Worm (Caenorhabditis elegans): ENCODE results near the gene sir-2.2.

sir-2.2 gene

ce11 chrX:13358573-13358972 lies 30.7 kb downstream of the sir-2.2 start:
- TF ChIP-seq aly-2 (tag; optimal IDR thresholded peaks at IDR 0.05) (no peak), fkh-2 (tag; optimal IDR thresholded peaks at IDR 0.05) (no peak), mml-1 (tag; optimal IDR thresholded peaks at IDR 0.05) (peak; percentile 89), snpc-4 (tag; optimal IDR thresholded peaks at IDR 0.05) (no peak), egl-27 (tag; optimal IDR thresholded peaks at IDR 0.05) (peak; percentile 69), unc-62 (GFP tag; optimal IDR thresholded peaks at IDR 0.05) (no peak), tbx-2 (tag; optimal IDR thresholded peaks at IDR 0.05) (peak; percentile 80), nhr-12 (tag; optimal IDR thresholded peaks at IDR 0.05) (no peak), daf-12 (tag; optimal IDR thresholded peaks at IDR 0.05) (no peak), nhr-77 (tag; optimal IDR thresholded peaks at IDR 0.05) (no peak), hmg-11 (tag; optimal IDR thresholded peaks at IDR 0.05) (no peak), mdl-1 (tag; optimal IDR thresholded peaks at IDR 0.05) (peak; percentile 88), ama-1 (optimal IDR thresholded peaks at IDR 0.05) (peak; percentile 81), zag-1 (tag; optimal IDR thresholded peaks at IDR 0.05) (no peak), ceh-28 (tag; optimal IDR thresholded peaks at IDR 0.05) (no peak), sea-2 (GFP tag; optimal IDR thresholded peaks at IDR 0.05) (no peak), lsy-12 (tag; optimal IDR thresholded peaks at IDR 0.05) (peak; percentile 59), nfya-1 (tag; optimal IDR thresholded peaks at IDR 0.05; ENCODE audit: insufficient read depth) (peak; percentile 63), nhr-11 (tag; optimal IDR thresholded peaks at IDR 0.05) (peak; percentile 90), ceh-9 (tag; optimal IDR thresholded peaks at IDR 0.05) (no peak), nhr-23 (tag; optimal IDR thresholded peaks at IDR 0.05) (peak; percentile 87), ceh-16 (tag; optimal IDR thresholded peaks at IDR 0.05) (no peak), nhr-67 (tag; optimal IDR thresholded peaks at IDR 0.05) (no peak), fkh-10 (GFP tag; optimal IDR thresholded peaks at IDR 0.05) (peak; percentile 78), unc-39 (tag; optimal IDR thresholded peaks at IDR 0.05) (no peak), nhr-28 (tag; optimal IDR thresholded peaks at IDR 0.05) (no peak), nhr-43 (tag; optimal IDR thresholded peaks at IDR 0.05; ENCODE audit: poor library complexity, severe bottlenecking) (peak; percentile 97), fos-1 (tag; optimal IDR thresholded peaks at IDR 0.05) (no peak), ztf-4 (tag; optimal IDR thresholded peaks at IDR 0.05) (peak; percentile 12), elt-2 (tag; optimal IDR thresholded peaks at IDR 0.05) (peak; percentile 78), lin-15B (tag; optimal IDR thresholded peaks at IDR 0.05) (no peak), nhr-76 (tag; optimal IDR thresholded peaks at IDR 0.05) (peak; percentile 54), lin-39 (tag; optimal IDR thresholded peaks at IDR 0.05) (no peak), nhr-25 (tag; optimal IDR thresholded peaks at IDR 0.05) (peak; percentile 89), ZK546.5 (tag; optimal IDR thresholded peaks at IDR 0.05) (no peak), ceh-82 (tag; optimal IDR thresholded peaks at IDR 0.05) (no peak), elt-1 (tag; optimal IDR thresholded peaks at IDR 0.05) (no peak), skn-1 (tag; optimal IDR thresholded peaks at IDR 0.05) (no peak), pqm-1 (tag; optimal IDR thresholded peaks at IDR 0.05) (peak; percentile 91), eor-1 (tag; optimal IDR thresholded peaks at IDR 0.05) (no peak), ztf-11 (tag; optimal IDR thresholded peaks at IDR 0.05) (no peak), pha-4 (tag; optimal IDR thresholded peaks at IDR 0.05) (peak; percentile 95), egl-5 (tag; optimal IDR thresholded peaks at IDR 0.05) (peak; percentile 32), elt-3 (tag; optimal IDR thresholded peaks at IDR 0.05) (peak in 2 of 3 experiments; percentile 33 to 61), jun-1 (tag; optimal IDR thresholded peaks at IDR 0.05) (peak; percentile 93), nhr-237 (tag; optimal IDR thresholded peaks at IDR 0.05) (no peak), R02D3.7 (tag; optimal IDR thresholded peaks at IDR 0.05) (peak; percentile 18)

- TF ChIP-seq nhr-43 (tag; optimal IDR thresholded peaks at IDR 0.05; ENCODE audit: poor library complexity, severe bottlenecking): peak; percentile 22
- no peak for TF ChIP-seq sea-2 (GFP tag; optimal IDR thresholded peaks at IDR 0.05)
- peak; percentile 78 for TF ChIP-seq mml-1 (tag; optimal IDR thresholded peaks at IDR 0.05)
- no peak for TF ChIP-seq ama-1 (optimal IDR thresholded peaks at IDR 0.05)
- TF ChIP-seq elt-2 (tag; optimal IDR thresholded peaks at IDR 0.05): peak; percentile 67
- TF ChIP-seq jun-1 (tag; optimal IDR thresholded peaks at IDR 0.05): no peak
- no peak for TF ChIP-seq nhr-12 (tag; optimal IDR thresholded peaks at IDR 0.05)
- no peak for TF ChIP-seq ztf-4 (tag; optimal IDR thresholded peaks at IDR 0.05)
- TF ChIP-seq ZK546.5 (tag; optimal IDR thresholded peaks at IDR 0.05): no peak
- no peak for TF ChIP-seq nhr-23 (tag; optimal IDR thresholded peaks at IDR 0.05)
- no peak for TF ChIP-seq nfya-1 (tag; optimal IDR thresholded peaks at IDR 0.05; ENCODE audit: insufficient read depth)
- TF ChIP-seq pqm-1 (tag; optimal IDR thresholded peaks at IDR 0.05): peak; percentile 80
- no peak for TF ChIP-seq daf-12 (tag; optimal IDR thresholded peaks at IDR 0.05)
- no peak for TF ChIP-seq R02D3.7 (tag; optimal IDR thresholded peaks at IDR 0.05)
- no peak for TF ChIP-seq nhr-28 (tag; optimal IDR thresholded peaks at IDR 0.05)
- no peak for TF ChIP-seq lin-39 (tag; optimal IDR thresholded peaks at IDR 0.05)
- TF ChIP-seq lsy-12 (tag; optimal IDR thresholded peaks at IDR 0.05): no peak
- TF ChIP-seq fkh-10 (GFP tag; optimal IDR thresholded peaks at IDR 0.05): no peak
- TF ChIP-seq ceh-16 (tag; optimal IDR thresholded peaks at IDR 0.05): no peak
- no peak for TF ChIP-seq nhr-77 (tag; optimal IDR thresholded peaks at IDR 0.05)
- TF ChIP-seq nhr-25 (tag; optimal IDR thresholded peaks at IDR 0.05): peak; percentile 12
- no peak for TF ChIP-seq hmg-11 (tag; optimal IDR thresholded peaks at IDR 0.05)
- TF ChIP-seq pha-4 (tag; optimal IDR thresholded peaks at IDR 0.05): peak; percentile 47
- no peak for TF ChIP-seq ceh-9 (tag; optimal IDR thresholded peaks at IDR 0.05)
- TF ChIP-seq snpc-4 (tag; optimal IDR thresholded peaks at IDR 0.05): no peak
- no peak for TF ChIP-seq tbx-2 (tag; optimal IDR thresholded peaks at IDR 0.05)
- TF ChIP-seq egl-27 (tag; optimal IDR thresholded peaks at IDR 0.05): peak; percentile 19
Observed at ce11 chrX:13359800-13360199, 31.9 kb downstream of the sir-2.2 start.
